Worm (Caenorhabditis elegans): Measurements from ENCODE around the gene C50H2.13.
A peak's percentile ranks its signal among the peaks of the same experiment; 100 is the strongest.

C50H2.13 gene

DNA sequence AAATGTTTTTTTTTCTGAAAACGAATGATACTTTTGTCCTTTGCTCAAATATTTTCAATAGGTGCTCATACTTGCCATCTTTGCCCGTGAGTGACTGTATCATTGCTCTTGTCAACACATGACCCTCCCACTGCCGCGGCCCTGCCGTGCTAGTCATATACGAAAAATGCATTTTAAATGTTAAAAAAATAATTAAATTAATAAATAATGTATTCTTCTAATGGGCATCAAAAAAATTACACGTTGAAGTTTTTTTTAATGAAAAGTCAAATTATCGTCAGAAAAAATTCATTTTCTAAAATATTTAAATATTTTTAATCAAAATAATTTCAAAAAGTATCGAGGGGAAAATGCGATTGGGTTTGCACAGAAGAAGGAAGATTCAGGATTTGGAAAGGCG, 3.9 kb upstream of the C50H2.13 start, which contains the start of gene C50H2.7:
Gene C50H2.7, plus strand, starts transcription at position 301 of the 400 bp plus-strand sequence.
- no peak for TF ChIP-seq flt-1 (GFP tag; IDR thresholded peaks at IDR 0.05)
- no peak for TF ChIP-seq scrt-1 (GFP tag; IDR thresholded peaks at IDR 0.05)

DNA sequence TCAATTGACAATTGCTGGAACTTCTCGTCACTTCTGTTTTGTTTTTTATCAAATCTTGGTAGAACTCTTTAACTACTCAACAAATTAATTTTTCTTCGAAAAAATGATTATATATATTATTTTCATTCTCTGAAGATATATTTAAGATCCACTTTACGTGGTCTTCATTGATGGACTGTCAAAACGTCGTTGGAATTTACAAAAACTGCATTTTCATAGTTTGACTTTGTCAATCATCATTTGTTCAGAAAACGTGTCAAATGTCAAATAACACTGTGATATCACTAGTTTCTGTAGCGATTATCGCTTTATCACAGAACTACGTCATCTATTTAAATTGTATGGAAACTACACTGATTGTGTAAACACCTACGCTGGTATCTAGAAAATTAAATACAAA, 2.0 kb upstream of the C50H2.13 start:
- TF ChIP-seq scrt-1 (GFP tag; IDR thresholded peaks at IDR 0.05) = no peak
- no peak for TF ChIP-seq ama-1 (optimal IDR thresholded peaks at IDR 0.05)
- no peak for TF ChIP-seq tra-4 (tag; optimal IDR thresholded peaks at IDR 0.05)
- TF ChIP-seq pes-1 (GFP tag; IDR thresholded peaks at IDR 0.05) = no peak
- TF ChIP-seq ceh-13 (GFP tag; optimal IDR thresholded peaks at IDR 0.05) = no peak
- no peak for TF ChIP-seq flt-1 (GFP tag; IDR thresholded peaks at IDR 0.05)
- no peak for TF ChIP-seq hmbx-1 (tag; optimal IDR thresholded peaks at IDR 0.05)
- TF ChIP-seq sea-1 (GFP tag; conservative IDR thresholded peaks at IDR 0.05) = no peak
- TF ChIP-seq ceh-36 (tag; optimal IDR thresholded peaks at IDR 0.05) = no peak
- TF ChIP-seq ets-7 (tag; optimal IDR thresholded peaks at IDR 0.05) = no peak
- no peak for TF ChIP-seq hnd-1 (tag; optimal IDR thresholded peaks at IDR 0.05)
- TF ChIP-seq B0310.2 (tag; optimal IDR thresholded peaks at IDR 0.05) = no peak
- TF ChIP-seq aly-1 (tag; optimal IDR thresholded peaks at IDR 0.05) = no peak
- no peak for TF ChIP-seq tbx-37 (GFP tag; conservative IDR thresholded peaks at IDR 0.05)
- TF ChIP-seq F13C5.2 (tag; optimal IDR thresholded peaks at IDR 0.05) = no peak
- no peak for TF ChIP-seq hmg-4 (GFP tag; optimal IDR thresholded peaks at IDR 0.05)
- no peak for TF ChIP-seq tbx-11 (GFP tag; IDR thresholded peaks at IDR 0.05)

DNA sequence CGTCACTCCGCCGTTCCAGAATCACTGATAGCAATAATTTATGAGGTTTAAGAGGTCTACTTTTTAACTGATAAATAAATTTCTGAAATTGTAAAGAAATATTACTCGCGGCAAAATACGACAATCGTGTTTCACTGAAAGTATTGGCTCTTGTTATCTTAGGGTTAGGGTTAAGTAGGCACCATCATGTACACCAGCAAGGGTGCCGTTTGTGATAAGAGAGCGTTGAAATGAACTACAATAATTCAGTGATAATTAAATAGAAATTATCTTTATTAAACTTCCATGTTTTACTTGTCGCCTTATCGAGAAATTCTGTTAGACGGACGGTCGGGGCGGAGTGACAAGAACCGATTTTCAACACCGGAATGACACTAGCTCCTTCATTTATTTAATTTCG, 693 bp upstream of the C50H2.13 start:
- TF ChIP-seq sea-1 (GFP tag; conservative IDR thresholded peaks at IDR 0.05) (no peak), tra-4 (tag; optimal IDR thresholded peaks at IDR 0.05) (no peak), ets-7 (tag; optimal IDR thresholded peaks at IDR 0.05) (no peak), hmg-4 (GFP tag; optimal IDR thresholded peaks at IDR 0.05) (no peak), tbx-37 (GFP tag; conservative IDR thresholded peaks at IDR 0.05) (no peak), ceh-13 (GFP tag; optimal IDR thresholded peaks at IDR 0.05) (no peak), F13C5.2 (tag; optimal IDR thresholded peaks at IDR 0.05) (no peak), flt-1 (GFP tag; IDR thresholded peaks at IDR 0.05) (no peak), aly-1 (tag; optimal IDR thresholded peaks at IDR 0.05) (no peak), ceh-36 (tag; optimal IDR thresholded peaks at IDR 0.05) (no peak), hnd-1 (tag; optimal IDR thresholded peaks at IDR 0.05) (no peak)

DNA sequence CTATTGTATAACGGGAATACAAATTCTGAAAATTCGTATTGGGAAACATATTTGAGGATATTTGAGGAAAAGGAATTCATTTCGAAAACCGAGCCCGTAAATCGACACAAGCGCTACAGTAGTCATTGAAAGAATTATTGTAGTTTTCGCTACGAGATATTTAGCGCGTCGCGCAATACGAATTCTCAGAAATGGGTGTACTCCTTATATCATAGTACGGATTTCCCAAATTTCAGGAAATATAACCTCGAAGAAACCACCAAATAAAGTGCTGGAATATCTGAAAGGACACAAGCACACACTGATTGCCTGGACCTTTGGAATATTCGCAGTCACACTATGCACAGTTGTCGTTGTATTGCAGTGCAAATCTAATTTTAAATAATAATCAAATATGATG, 1.0 kb downstream of the C50H2.13 start:
- no peak for TF ChIP-seq B0310.2 (tag; optimal IDR thresholded peaks at IDR 0.05)
- no peak for TF ChIP-seq tbx-37 (GFP tag; conservative IDR thresholded peaks at IDR 0.05)
- no peak for TF ChIP-seq hmbx-1 (tag; optimal IDR thresholded peaks at IDR 0.05)
- no peak for TF ChIP-seq ceh-13 (GFP tag; optimal IDR thresholded peaks at IDR 0.05)
- no peak for TF ChIP-seq ama-1 (optimal IDR thresholded peaks at IDR 0.05)
- TF ChIP-seq ets-7 (tag; optimal IDR thresholded peaks at IDR 0.05) = no peak
- TF ChIP-seq pes-1 (GFP tag; IDR thresholded peaks at IDR 0.05) = no peak
- no peak for TF ChIP-seq hmg-4 (GFP tag; optimal IDR thresholded peaks at IDR 0.05)
- TF ChIP-seq hnd-1 (tag; optimal IDR thresholded peaks at IDR 0.05) = no peak
- TF ChIP-seq sea-1 (GFP tag; conservative IDR thresholded peaks at IDR 0.05) = no peak
- TF ChIP-seq tbx-11 (GFP tag; IDR thresholded peaks at IDR 0.05) = no peak
- TF ChIP-seq aly-1 (tag; optimal IDR thresholded peaks at IDR 0.05) = no peak

DNA sequence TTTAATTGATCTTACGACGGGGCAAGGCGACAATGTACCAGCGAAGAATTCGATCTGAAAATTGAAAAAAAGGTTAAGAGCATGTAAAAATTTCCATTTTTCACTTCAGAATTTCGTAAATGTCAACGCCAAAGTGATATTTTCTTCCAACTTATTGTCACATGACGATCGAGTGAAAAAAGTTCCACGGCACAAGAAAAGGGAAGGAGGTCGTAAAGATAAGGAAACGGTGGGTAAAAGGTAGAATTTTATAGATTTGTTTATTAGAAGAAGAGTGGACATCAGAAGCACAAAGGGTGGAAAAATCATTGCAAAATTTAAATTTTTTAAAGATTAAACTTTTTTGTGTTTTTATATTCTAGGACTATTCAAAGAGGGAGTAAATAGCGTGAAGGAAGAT, 1.6 kb downstream of the C50H2.13 start:
- TF ChIP-seq ets-7 (tag; optimal IDR thresholded peaks at IDR 0.05) (no peak), aly-1 (tag; optimal IDR thresholded peaks at IDR 0.05) (no peak), hmg-4 (GFP tag; optimal IDR thresholded peaks at IDR 0.05) (no peak), B0310.2 (tag; optimal IDR thresholded peaks at IDR 0.05) (no peak), tbx-11 (GFP tag; IDR thresholded peaks at IDR 0.05) (no peak), flt-1 (GFP tag; IDR thresholded peaks at IDR 0.05) (no peak), ama-1 (optimal IDR thresholded peaks at IDR 0.05) (no peak), tra-4 (tag; optimal IDR thresholded peaks at IDR 0.05) (no peak), F13C5.2 (tag; optimal IDR thresholded peaks at IDR 0.05) (no peak), sea-1 (GFP tag; conservative IDR thresholded peaks at IDR 0.05) (no peak), pes-1 (GFP tag; IDR thresholded peaks at IDR 0.05) (no peak), tbx-37 (GFP tag; conservative IDR thresholded peaks at IDR 0.05) (no peak), scrt-1 (GFP tag; IDR thresholded peaks at IDR 0.05) (no peak)

DNA sequence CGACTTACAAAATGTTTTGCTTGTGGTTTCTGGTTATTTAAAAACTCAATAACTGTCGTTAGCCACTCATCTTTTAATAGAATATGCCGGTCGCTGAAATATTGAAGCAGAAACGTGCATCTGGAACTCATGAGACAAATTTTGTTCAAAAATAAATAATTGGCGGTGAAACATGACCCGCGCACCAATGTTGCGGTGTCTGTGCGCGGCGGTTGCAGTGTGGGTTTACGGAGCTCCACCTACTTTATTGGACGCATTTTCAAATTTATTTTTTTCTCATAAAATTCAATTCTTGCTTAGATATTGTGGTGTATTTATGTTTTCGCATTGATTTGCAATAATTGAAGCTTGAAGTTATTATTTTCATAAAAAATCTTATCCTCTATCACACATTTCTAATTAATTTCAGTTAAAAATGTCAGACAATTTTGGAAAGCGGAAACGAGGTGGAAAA, 4.3 kb downstream of the C50H2.13 start, which contains the start of the genes rmh-2 and suds-3:
Gene rmh-2, minus strand, starts transcription at position 164 of the 454 bp plus-strand sequence.
Gene suds-3, plus strand, starts transcription at position 404 of the 454 bp plus-strand sequence.
- TF ChIP-seq B0310.2 (tag; optimal IDR thresholded peaks at IDR 0.05) (no peak), hnd-1 (tag; optimal IDR thresholded peaks at IDR 0.05) (no peak), hmg-4 (GFP tag; optimal IDR thresholded peaks at IDR 0.05) (peak; percentile 7)

DNA sequence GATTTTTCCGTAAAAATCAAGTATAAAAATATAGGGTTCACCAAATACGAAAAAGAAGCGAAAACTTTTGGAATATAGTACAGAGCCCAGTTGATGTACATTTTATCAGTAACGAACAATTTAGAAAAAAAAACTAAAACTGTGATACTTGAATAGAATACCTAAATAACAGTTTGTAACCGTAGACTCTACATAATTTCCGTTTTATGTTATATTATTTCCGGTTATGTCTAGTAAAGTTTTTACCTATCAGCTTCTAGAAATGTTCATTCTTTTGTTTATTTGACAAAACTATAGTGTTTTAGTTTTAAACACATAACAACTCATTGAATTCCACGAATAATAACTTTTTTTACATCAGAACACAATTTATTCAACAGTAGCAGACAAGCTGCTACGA, 11.1 kb downstream of the C50H2.13 start, which contains the start of gene srj-33:
Gene srj-33, minus strand, starts transcription at position 101 of the 400 bp plus-strand sequence.
- TF ChIP-seq tbx-11 (GFP tag; IDR thresholded peaks at IDR 0.05) (no peak), F13C5.2 (tag; optimal IDR thresholded peaks at IDR 0.05) (no peak), B0310.2 (tag; optimal IDR thresholded peaks at IDR 0.05) (no peak), hnd-1 (tag; optimal IDR thresholded peaks at IDR 0.05) (no peak), ceh-13 (GFP tag; optimal IDR thresholded peaks at IDR 0.05) (no peak), hmbx-1 (tag; optimal IDR thresholded peaks at IDR 0.05) (no peak), tra-4 (tag; optimal IDR thresholded peaks at IDR 0.05) (no peak), hmg-4 (GFP tag; optimal IDR thresholded peaks at IDR 0.05) (no peak)

DNA sequence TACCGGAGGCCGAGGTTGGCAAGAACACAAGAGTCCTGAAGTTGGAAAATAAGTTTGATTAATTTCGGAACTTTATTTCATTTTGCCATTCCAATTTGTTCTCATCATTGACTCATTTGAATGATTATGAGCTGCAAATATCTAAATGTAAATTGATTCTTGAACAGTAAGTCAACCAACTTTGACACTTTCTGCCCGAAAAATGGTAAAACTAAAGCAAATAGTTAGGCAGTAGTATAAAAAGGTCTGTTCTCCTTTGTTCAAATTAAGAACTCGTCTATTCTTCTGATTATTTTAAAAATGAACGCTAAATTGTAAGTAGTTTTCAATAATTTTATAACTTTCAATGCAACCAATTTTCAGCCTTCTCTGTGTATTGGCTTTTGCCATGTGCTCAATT, 16.7 kb downstream of the C50H2.13 start, which contains the start of gene fipr-12:
Gene fipr-12, plus strand, starts transcription at position 301 of the 400 bp plus-strand sequence.
- no peak for TF ChIP-seq tra-4 (tag; optimal IDR thresholded peaks at IDR 0.05)
- TF ChIP-seq tbx-37 (GFP tag; conservative IDR thresholded peaks at IDR 0.05) = no peak
- TF ChIP-seq flt-1 (GFP tag; IDR thresholded peaks at IDR 0.05) = no peak
- no peak for TF ChIP-seq hmg-4 (GFP tag; optimal IDR thresholded peaks at IDR 0.05)
- TF ChIP-seq ceh-13 (GFP tag; optimal IDR thresholded peaks at IDR 0.05) = no peak
- TF ChIP-seq F13C5.2 (tag; optimal IDR thresholded peaks at IDR 0.05) = no peak
- no peak for TF ChIP-seq ets-7 (tag; optimal IDR thresholded peaks at IDR 0.05)
- no peak for TF ChIP-seq hnd-1 (tag; optimal IDR thresholded peaks at IDR 0.05)
- no peak for TF ChIP-seq hmbx-1 (tag; optimal IDR thresholded peaks at IDR 0.05)
- TF ChIP-seq tbx-11 (GFP tag; IDR thresholded peaks at IDR 0.05) = no peak
- TF ChIP-seq ama-1 (optimal IDR thresholded peaks at IDR 0.05) = no peak
- TF ChIP-seq scrt-1 (GFP tag; IDR thresholded peaks at IDR 0.05) = no peak
- TF ChIP-seq ceh-36 (tag; optimal IDR thresholded peaks at IDR 0.05) = no peak
- TF ChIP-seq B0310.2 (tag; optimal IDR thresholded peaks at IDR 0.05) = no peak
- TF ChIP-seq pes-1 (GFP tag; IDR thresholded peaks at IDR 0.05) = no peak
- no peak for TF ChIP-seq aly-1 (tag; optimal IDR thresholded peaks at IDR 0.05)
- no peak for TF ChIP-seq sea-1 (GFP tag; conservative IDR thresholded peaks at IDR 0.05)
